Worm (Caenorhabditis elegans): ENCODE results near the gene fbxb-76.

fbxb-76 gene

DNA sequence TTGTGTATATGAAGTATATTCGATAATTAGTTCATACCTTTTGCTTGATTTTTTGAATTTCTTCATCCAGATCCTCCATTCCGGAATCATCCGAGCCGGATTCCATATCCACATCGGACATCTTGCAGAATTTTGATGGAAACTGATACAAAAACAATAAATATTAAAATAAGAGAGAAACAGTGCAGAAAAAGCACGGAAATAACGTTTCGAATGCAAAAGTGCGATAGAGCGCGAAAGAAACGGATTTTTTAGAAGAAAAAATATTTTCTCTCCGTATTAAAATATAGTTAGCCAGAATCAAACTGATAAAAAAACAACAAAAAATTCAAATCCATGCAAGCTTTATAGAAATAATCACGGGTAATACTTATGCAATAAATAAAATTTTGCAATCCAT lies 46.4 kb downstream of the fbxb-76 start, which contains the start of gene sart-3:
TSS of gene sart-3 (minus strand) at position 219 of the 400 bp plus-strand sequence.
- no peak for TF ChIP-seq unc-62 (GFP tag; optimal IDR thresholded peaks at IDR 0.05)

DNA sequence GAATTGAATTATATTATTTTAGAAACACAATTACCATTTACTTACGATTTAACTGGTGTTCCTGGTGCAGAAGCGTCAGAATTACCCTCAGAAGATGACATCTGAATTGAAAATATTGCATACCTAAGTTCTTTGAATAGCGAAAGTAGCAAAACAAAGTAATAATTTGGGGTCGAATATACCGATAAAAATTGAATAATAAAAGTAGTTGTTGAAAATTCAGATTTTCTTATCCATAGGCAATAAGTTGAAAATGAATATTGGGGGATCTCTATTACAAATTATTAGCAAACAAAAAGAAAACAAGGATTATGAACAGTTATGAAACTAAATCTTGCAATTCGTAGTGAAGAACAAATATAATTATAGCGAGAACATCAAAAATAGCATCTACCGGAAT lies 49.9 kb downstream of the fbxb-76 start, which contains the start of gene leo-1:
TSS of gene leo-1 (minus strand) at position 101 of the 400 bp plus-strand sequence.
- no peak for TF ChIP-seq unc-62 (GFP tag; optimal IDR thresholded peaks at IDR 0.05)
